Worm (Caenorhabditis elegans): ENCODE measurements around the gene unc-68.

Gene unc-68

ce11 chrV:6948225-6948624 lies 19.4 kb upstream of the unc-68 start, which contains the start of gene Y57E12B.1 (continued):
- no peak for TF ChIP-seq unc-62 (GFP tag; optimal IDR thresholded peaks at IDR 0.05)
- no peak for TF ChIP-seq madf-8 (GFP tag; conservative IDR thresholded peaks at IDR 0.05)
- TF ChIP-seq chd-7 (tag; optimal IDR thresholded peaks at IDR 0.05): no peak
- no peak for TF ChIP-seq nfyb-1 (GFP tag; IDR thresholded peaks at IDR 0.05)
- no peak for TF ChIP-seq egl-44 (GFP tag; IDR thresholded peaks at IDR 0.05)
- no peak for TF ChIP-seq repo-1 (tag; optimal IDR thresholded peaks at IDR 0.05)

DNA sequence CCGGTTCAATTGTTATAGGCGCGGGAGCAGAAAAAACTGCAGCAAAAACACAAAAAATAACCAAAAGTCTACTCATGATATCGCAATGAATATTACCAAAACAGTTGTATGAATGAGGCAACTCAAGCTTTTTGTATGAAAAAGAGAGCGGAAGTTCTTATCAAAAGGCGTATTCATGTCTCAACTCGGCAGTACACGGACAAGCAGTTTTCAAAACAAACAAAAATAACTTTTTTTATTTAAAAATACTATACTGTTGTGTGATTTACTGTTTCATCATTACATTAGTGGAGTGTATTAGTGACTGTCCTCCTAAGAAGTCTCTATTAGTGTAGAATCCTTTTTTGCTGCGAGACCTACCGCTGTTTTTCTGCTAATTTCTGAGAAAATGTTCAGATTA lies 18.6 kb upstream of the unc-68 start, which contains the start of gene Y57E12B.4:
Gene Y57E12B.4, minus strand, starts transcription at position 101 of the 400 bp plus-strand sequence.
- TF ChIP-seq K12H6.12 (tag; optimal IDR thresholded peaks at IDR 0.05) (no peak), F57A8.1 (GFP tag; optimal IDR thresholded peaks at IDR 0.05) (no peak), sdz-38 (tag; optimal IDR thresholded peaks at IDR 0.05) (no peak), C17E4.6 (GFP tag; IDR thresholded peaks at IDR 0.05) (no peak), B0035.1 (tag; optimal IDR thresholded peaks at IDR 0.05) (no peak), hrde-1 (tag; optimal IDR thresholded peaks at IDR 0.05; ENCODE audit: borderline replicate concordance) (no peak), lag-1 (GFP tag; IDR thresholded peaks at IDR 0.05) (no peak), fkh-3 (tag; optimal IDR thresholded peaks at IDR 0.05) (no peak), attf-6 (GFP tag; IDR thresholded peaks at IDR 0.05) (no peak)

- TF ChIP-seq madf-8 (GFP tag; conservative IDR thresholded peaks at IDR 0.05) (no peak), nfya-2 (GFP tag; IDR thresholded peaks at IDR 0.05) (no peak), aptf-3 (GFP tag; IDR thresholded peaks at IDR 0.05) (no peak), Y67H2A.10 (GFP tag; conservative IDR thresholded peaks at IDR 0.05) (no peak), F55B11.4 (tag; optimal IDR thresholded peaks at IDR 0.05; ENCODE audit: borderline replicate concordance, insufficient read depth) (no peak), die-1 (tag; optimal IDR thresholded peaks at IDR 0.05) (no peak), attf-6 (GFP tag; IDR thresholded peaks at IDR 0.05) (no peak), mxl-1 (tag; optimal IDR thresholded peaks at IDR 0.05) (no peak), ceh-40 (GFP tag; IDR thresholded peaks at IDR 0.05) (no peak), sptf-2 (GFP tag; optimal IDR thresholded peaks at IDR 0.05) (no peak), aptf-2 (GFP tag; conservative IDR thresholded peaks at IDR 0.05) (no peak), madf-10 (tag; optimal IDR thresholded peaks at IDR 0.05) (no peak), attf-3 (GFP tag; conservative IDR thresholded peaks at IDR 0.05) (no peak), C06A6.2 (GFP tag; conservative IDR thresholded peaks at IDR 0.05) (no peak), hlh-26 (GFP tag; conservative IDR thresholded peaks at IDR 0.05) (no peak), F39B2.1 (GFP tag; IDR thresholded peaks at IDR 0.05) (no peak), dpl-1 (GFP tag; optimal IDR thresholded peaks at IDR 0.05) (no peak), somi-1 (GFP tag; optimal IDR thresholded peaks at IDR 0.05) (no peak), lin-54 (GFP tag; optimal IDR thresholded peaks at IDR 0.05) (no peak), fkh-3 (tag; optimal IDR thresholded peaks at IDR 0.05) (no peak)
Observed at ce11 chrV:6935878-6936277, 7.0 kb upstream of the unc-68 start, which contains the start of gene Y57E12B.10. Y57E12B.10 (minus strand) TSS chrV:6935978.

- no peak for TF ChIP-seq tbx-9 (tag; optimal IDR thresholded peaks at IDR 0.05; ENCODE audit: borderline replicate concordance)
- TF ChIP-seq attf-3 (GFP tag; conservative IDR thresholded peaks at IDR 0.05): no peak
- no peak for TF ChIP-seq zim-3 (tag; optimal IDR thresholded peaks at IDR 0.05)
- TF ChIP-seq ceh-27 (GFP tag; optimal IDR thresholded peaks at IDR 0.05): no peak
- no peak for TF ChIP-seq lir-1 (GFP tag; conservative IDR thresholded peaks at IDR 0.05)
- no peak for TF ChIP-seq cebp-2 (GFP tag; IDR thresholded peaks at IDR 0.05)
- no peak for TF ChIP-seq F57A8.1 (GFP tag; optimal IDR thresholded peaks at IDR 0.05)
- TF ChIP-seq hlh-12 (tag; optimal IDR thresholded peaks at IDR 0.05): no peak
- no peak for TF ChIP-seq ceh-40 (GFP tag; IDR thresholded peaks at IDR 0.05)
- no peak for TF ChIP-seq efl-1 (GFP tag; optimal IDR thresholded peaks at IDR 0.05)
- TF ChIP-seq C06A6.2 (GFP tag; conservative IDR thresholded peaks at IDR 0.05): no peak
- TF ChIP-seq F22D6.2 (tag; optimal IDR thresholded peaks at IDR 0.05): no peak
- TF ChIP-seq xnd-1 (tag; optimal IDR thresholded peaks at IDR 0.05): no peak
- TF ChIP-seq F52B5.7 (tag; optimal IDR thresholded peaks at IDR 0.05): no peak
- no peak for TF ChIP-seq lin-35 (GFP tag; optimal IDR thresholded peaks at IDR 0.05)
- TF ChIP-seq rcor-1 (GFP tag; IDR thresholded peaks at IDR 0.05): no peak
Observed at ce11 chrV:6934212-6934611, 5.4 kb upstream of the unc-68 start, which contains the start of gene lipl-6. lipl-6 (minus strand) TSS chrV:6934312.
